Fruit fly (Drosophila melanogaster) whole organism, embryonic: ENCODE data around the gene CG32647.
A peak's percentile ranks its signal among the peaks of the same experiment; 100 is the strongest.

Experiments
- Atf-2 ChIP-seq: fragments of 200-800 bp; sonication (Bioruptor generic); optimal IDR thresholded peaks from 2 replicates; lab custom pipeline; 2016; ENCODE audit warnings: missing biosample characterization, missing genetic modification characterization
- Bdp1 ChIP-seq: fragments of 200-800 bp; sonication (Bioruptor generic); optimal IDR thresholded peaks from 3 replicates; lab custom pipeline; 2016; ENCODE audit warnings: missing biosample characterization, missing genetic modification characterization
- CG10321 ChIP-seq: fragments of 200-800 bp; sonication (Bioruptor generic); IDR thresholded peaks from 2 replicates; pipeline ENCODE4 v1.3.6; 2022; ENCODE audit warnings: missing biosample characterization, missing genetic modification characterization
- CG10565 ChIP-seq: fragments of 200-800 bp; sonication (Bioruptor generic); optimal IDR thresholded peaks from 3 replicates; lab custom pipeline; 2016; ENCODE audit warnings: missing biosample characterization, mild to moderate bottlenecking, missing genetic modification characterization
- CG11093 ChIP-seq: fragments of 200-800 bp; sonication (Bioruptor generic); IDR thresholded peaks from 3 replicates; pipeline ENCODE4 v1.3.6; 2022; ENCODE audit warnings: missing biosample characterization, missing genetic modification characterization
- CG11723 ChIP-seq: fragments of 200-800 bp; sonication (Bioruptor generic); optimal IDR thresholded peaks from 2 replicates; lab custom pipeline; 2017; ENCODE audit warnings: missing biosample characterization, mild to moderate bottlenecking, missing genetic modification characterization
- CG12071 ChIP-seq: fragments of 200-800 bp; sonication (Bioruptor generic); optimal IDR thresholded peaks from 3 replicates; lab custom pipeline; 2018; ENCODE audit warnings: missing biosample characterization, mild to moderate bottlenecking, missing genetic modification characterization
- CG13296 ChIP-seq: fragments of 200-800 bp; sonication (Bioruptor generic); optimal IDR thresholded peaks from 3 replicates; lab custom pipeline; 2018; ENCODE audit warnings: missing biosample characterization, mild to moderate bottlenecking, missing genetic modification characterization
- CG14441 ChIP-seq: fragments of 200-800 bp; sonication (Bioruptor generic); IDR thresholded peaks from 2 replicates; pipeline ENCODE4 v1.3.6; 2022; ENCODE audit warnings: missing biosample characterization, missing genetic modification characterization
- CG14965 ChIP-seq: fragments of 200-800 bp; sonication (Bioruptor generic); optimal IDR thresholded peaks from 2 replicates; lab custom pipeline; 2016; ENCODE audit warnings: missing biosample characterization, missing genetic modification characterization, borderline replicate concordance
- CG15011 ChIP-seq: fragments of 200-800 bp; sonication (Bioruptor generic); optimal IDR thresholded peaks from 3 replicates; lab custom pipeline; 2018; ENCODE audit warnings: missing biosample characterization, mild to moderate bottlenecking, missing genetic modification characterization
- CG18764 ChIP-seq: fragments of 200-800 bp; sonication (Bioruptor generic); optimal IDR thresholded peaks from 3 replicates; lab custom pipeline; 2016; ENCODE audit warnings: missing biosample characterization, missing genetic modification characterization
- CG2129 ChIP-seq: fragments of 200-800 bp; sonication (Bioruptor generic); IDR thresholded peaks from 2 replicates; pipeline ENCODE4 v1.3.6; 2022; ENCODE audit warnings: missing biosample characterization, missing genetic modification characterization; ENCODE audit not compliant: partially characterized antibody
- CG2712 ChIP-seq: fragments of 200-800 bp; optimal IDR thresholded peaks from 3 replicates; lab custom pipeline; 2019; ENCODE audit warnings: missing biosample characterization, mild to moderate bottlenecking, missing genetic modification characterization, moderate library complexity
- CG7745 ChIP-seq: fragments of 200-800 bp; sonication (Bioruptor generic); optimal IDR thresholded peaks from 2 replicates; lab custom pipeline; 2018; ENCODE audit warnings: missing biosample characterization, mild to moderate bottlenecking, missing genetic modification characterization, moderate library complexity
- CG8089 ChIP-seq: fragments of 200-800 bp; sonication (Bioruptor generic); optimal IDR thresholded peaks from 3 replicates; lab custom pipeline; 2016; ENCODE audit warnings: missing biosample characterization, missing genetic modification characterization
- D ChIP-seq, 2 experiments: fragments of 200-800 bp in 1 of 2; fragments of >200 bp in 1 of 2; sonication (Bioruptor generic) in 1 of 2; optimal IDR thresholded peaks; 2 replicates in 1 of 2; 3 replicates in 1 of 2; lab custom pipeline; 2017; ENCODE audit warnings: mild to moderate bottlenecking in 1 of 2, missing biosample characterization in 1 of 2, missing genetic modification characterization in 1 of 2, missing genetic modification reagents in 1 of 2
- Deaf1 ChIP-seq: fragments of 200-800 bp; optimal IDR thresholded peaks from 3 replicates; lab custom pipeline; 2019; ENCODE audit warnings: missing biosample characterization, mild to moderate bottlenecking, missing genetic modification characterization, moderate library complexity
- Dp ChIP-seq: fragments of 200-800 bp; sonication (Bioruptor generic); optimal IDR thresholded peaks from 2 replicates; lab custom pipeline; 2018; ENCODE audit warnings: missing biosample characterization, mild to moderate bottlenecking, missing genetic modification characterization, moderate library complexity
- Drgx ChIP-seq: fragments of 200-800 bp; sonication (Bioruptor generic); IDR thresholded peaks from 2 replicates; pipeline ENCODE4 v1.3.6; 2022; ENCODE audit warnings: missing biosample characterization, missing genetic modification characterization
- Fer3 ChIP-seq: fragments of 200-800 bp; sonication (Bioruptor generic); optimal IDR thresholded peaks from 2 replicates; lab custom pipeline; 2018; ENCODE audit warnings: missing biosample characterization, mild to moderate bottlenecking, missing genetic modification characterization, moderate library complexity
- HLHmδ ChIP-seq: fragments of 200-800 bp; sonication (Bioruptor generic); optimal IDR thresholded peaks from 2 replicates; lab custom pipeline; 2018; ENCODE audit warnings: missing biosample characterization, mild to moderate bottlenecking, missing genetic modification characterization, moderate library complexity
- HmgZ ChIP-seq: fragments of 200-800 bp; sonication (Bioruptor generic); optimal IDR thresholded peaks from 2 replicates; lab custom pipeline; 2018; ENCODE audit warnings: missing biosample characterization, mild to moderate bottlenecking, missing genetic modification characterization
- Hr3 ChIP-seq: fragments of 200-800 bp; sonication (Bioruptor generic); optimal IDR thresholded peaks from 3 replicates; lab custom pipeline; 2016; ENCODE audit warnings: missing biosample characterization, missing genetic modification characterization
- MTF-1 ChIP-seq: fragments of 200-800 bp; sonication (Bioruptor generic); optimal IDR thresholded peaks from 2 replicates; lab custom pipeline; 2018; ENCODE audit warnings: missing biosample characterization, mild to moderate bottlenecking, missing genetic modification characterization, borderline replicate concordance
- Side ChIP-seq: fragments of 200-800 bp; sonication (Bioruptor generic); optimal IDR thresholded peaks from 2 replicates; lab custom pipeline; 2016; ENCODE audit warnings: missing biosample characterization, missing genetic modification characterization
- Ssrp ChIP-seq: fragments of 200-800 bp; sonication (Bioruptor generic); optimal IDR thresholded peaks from 2 replicates; lab custom pipeline; 2018; ENCODE audit warnings: missing biosample characterization, mild to moderate bottlenecking, missing genetic modification characterization, moderate library complexity
- TFAM ChIP-seq: fragments of 200-800 bp; sonication (Bioruptor generic); optimal IDR thresholded peaks from 2 replicates; lab custom pipeline; 2017; ENCODE audit warnings: missing biosample characterization, missing genetic modification characterization, inconsistent platforms
- Tbp ChIP-seq: fragments of >200 bp; optimal IDR thresholded peaks from 2 replicates; lab custom pipeline; 2018; ENCODE audit warnings: missing biosample characterization, missing genetic modification characterization
- Usf ChIP-seq: fragments of 200-800 bp; sonication (Bioruptor generic); optimal IDR thresholded peaks from 2 replicates; lab custom pipeline; 2017; ENCODE audit warnings: missing genotype, missing biosample characterization, missing genetic modification characterization
- aop ChIP-seq: fragments of 200-800 bp; sonication (Bioruptor generic); IDR thresholded peaks from 2 replicates; pipeline ENCODE4 v1.3.6; 2022; ENCODE audit warnings: missing biosample characterization, missing genetic modification characterization
- chif ChIP-seq, 2 experiments: fragments of 200-800 bp; sonication (Bioruptor generic); optimal IDR thresholded peaks; 3 replicates each; lab custom pipeline; 2016; ENCODE audit warnings: missing biosample characterization in 2 of 2, missing genetic modification characterization in 2 of 2
- crp ChIP-seq, 2 experiments: fragments of 200-800 bp; sonication (Bioruptor generic); optimal IDR thresholded peaks; 2 replicates in 1 of 2; 3 replicates in 1 of 2; lab custom pipeline; 2017; ENCODE audit warnings: missing biosample characterization in 2 of 2, missing genetic modification characterization in 2 of 2, mild to moderate bottlenecking in 1 of 2, moderate library complexity in 1 of 2
- danr ChIP-seq: fragments of 200-800 bp; sonication (Bioruptor generic); IDR thresholded peaks from 2 replicates; pipeline ENCODE4 v1.3.6; 2022; ENCODE audit warnings: missing biosample characterization, missing genetic modification characterization
- dati ChIP-seq: fragments of 200-800 bp; sonication (Bioruptor generic); IDR thresholded peaks from 2 replicates; pipeline ENCODE4 v1.3.6; 2022; ENCODE audit warnings: missing biosample characterization, missing genetic modification characterization
- dmrt11E ChIP-seq: fragments of 200-800 bp; sonication (Bioruptor generic); optimal IDR thresholded peaks from 3 replicates; lab custom pipeline; 2018; ENCODE audit warnings: missing biosample characterization, mild to moderate bottlenecking, missing genetic modification characterization, moderate library complexity
- gcm2 ChIP-seq: fragments of 200-800 bp; sonication (Bioruptor generic); optimal IDR thresholded peaks from 2 replicates; lab custom pipeline; 2016; ENCODE audit warnings: missing biosample characterization, missing genetic modification characterization
- gt ChIP-seq: fragments of 200-800 bp; sonication (Bioruptor generic); IDR thresholded peaks from 2 replicates; pipeline ENCODE4 v1.3.6; 2022; ENCODE audit warnings: missing biosample characterization, missing genetic modification characterization
- h ChIP-seq: fragments of >200 bp; optimal IDR thresholded peaks from 2 replicates; lab custom pipeline; 2017
- nom ChIP-seq: fragments of 200-800 bp; sonication (Bioruptor generic); optimal IDR thresholded peaks from 2 replicates; lab custom pipeline; 2017; ENCODE audit warnings: missing biosample characterization, missing genetic modification characterization, mild to moderate bottlenecking, moderate library complexity, missing genetic modification reagents
- org-1 ChIP-seq: fragments of 200-800 bp; sonication (Bioruptor generic); optimal IDR thresholded peaks from 2 replicates; lab custom pipeline; 2017; ENCODE audit warnings: missing biosample characterization, missing genetic modification characterization
- prd ChIP-seq, 3 experiments: fragments of >200 bp in 2 of 3; fragments of 200-800 bp in 1 of 3; sonication (Bioruptor generic) in 1 of 3; optimal IDR thresholded peaks in 2 of 3; IDR thresholded peaks in 1 of 3; 2 replicates in 2 of 3; 3 replicates in 1 of 3; pipeline versions ENCODE4 v1.3.6 to Lab custom; 2017 to 2022; ENCODE audit warnings: missing biosample characterization in 1 of 3, missing genetic modification characterization in 1 of 3
- pzg ChIP-seq: fragments of 200-800 bp; sonication (Bioruptor generic); optimal IDR thresholded peaks from 3 replicates; lab custom pipeline; 2018; ENCODE audit warnings: missing biosample characterization, mild to moderate bottlenecking, missing genetic modification characterization, moderate library complexity
- scrt ChIP-seq: fragments of 200-800 bp; sonication (Bioruptor generic); optimal IDR thresholded peaks from 2 replicates; lab custom pipeline; 2018; ENCODE audit warnings: missing biosample characterization, mild to moderate bottlenecking, missing genetic modification characterization, moderate library complexity
- sd ChIP-seq: fragments of 200-800 bp; sonication (Bioruptor generic); optimal IDR thresholded peaks from 3 replicates; lab custom pipeline; 2018; ENCODE audit warnings: missing biosample characterization, mild to moderate bottlenecking, missing genetic modification characterization, moderate library complexity
- sens ChIP-seq: fragments of 200-800 bp; sonication (Bioruptor generic); peaks from one replicate; lab custom pipeline; 2016; ENCODE audit warnings: missing biosample characterization, missing genetic modification characterization
- vnd ChIP-seq: fragments of 200-800 bp; sonication (Bioruptor generic); IDR thresholded peaks from 3 replicates; pipeline ENCODE4 v1.3.6; 2022; ENCODE audit warnings: missing biosample characterization, missing genetic modification characterization; ENCODE audit not compliant: partially characterized antibody
- wek ChIP-seq: fragments of 200-800 bp; sonication (Bioruptor generic); optimal IDR thresholded peaks from 3 replicates; lab custom pipeline; 2018; ENCODE audit warnings: missing biosample characterization, mild to moderate bottlenecking, missing genetic modification characterization, moderate library complexity
- zfh1 ChIP-seq: fragments of 200-800 bp; sonication (Bioruptor generic); IDR thresholded peaks from 3 replicates; pipeline ENCODE4 v1.3.6; 2022; ENCODE audit warnings: missing biosample characterization, missing genetic modification characterization
- zfh2 ChIP-seq: fragments of 200-800 bp; sonication (Bioruptor generic); optimal IDR thresholded peaks from 2 replicates; lab custom pipeline; 2016; ENCODE audit warnings: missing biosample characterization, missing genetic modification characterization

Gene CG32647

DNA sequence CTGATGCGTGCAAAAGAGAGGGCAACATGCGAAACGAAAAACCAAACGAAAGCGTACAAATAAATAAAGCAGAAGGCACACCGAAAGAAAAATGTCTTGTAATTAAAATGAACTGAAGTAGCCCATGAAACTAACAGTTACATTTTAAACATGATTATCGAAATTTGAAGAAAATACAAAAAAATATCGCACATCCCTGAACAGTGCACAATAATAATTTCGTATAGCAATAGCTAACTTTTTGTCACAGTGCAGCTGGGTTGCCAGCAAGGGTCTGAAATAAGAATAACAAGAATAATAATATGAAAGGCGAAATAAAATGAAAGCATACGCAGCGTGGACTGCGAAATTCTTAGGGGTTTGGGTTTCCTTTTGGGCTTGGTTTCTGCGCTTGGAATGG is 32.6 kb downstream of the CG32647 start (continued):
- peak; percentile 99 for TF ChIP-seq CG15011 (GFP tag; lab: Kevin White, UChicago)
- TF ChIP-seq CG10565: peak; percentile 97
- TF ChIP-seq Deaf1 (tag; lab: Kevin White, UChicago): peak; percentile 88
- TF ChIP-seq CG13296 (GFP tag; lab: Kevin White, UChicago): peak; percentile 98
- no peak for TF ChIP-seq HLHmδ (GFP tag; lab: Kevin White, UChicago)
- peak; percentile 96 for TF ChIP-seq MTF-1
- peak; percentile 38 for TF ChIP-seq pzg (GFP tag; lab: Kevin White, UChicago)
- TF ChIP-seq CG11093 (GFP tag; lab: Robert Waterston, UW): peak; percentile 98
- TF ChIP-seq gcm2: peak; percentile 99
- no peak for TF ChIP-seq vnd (GFP tag; lab: Robert Waterston, UW)
- TF ChIP-seq CG14441 (GFP tag; lab: Robert Waterston, UW): peak; percentile 99
- TF ChIP-seq TFAM (GFP tag; lab: Kevin White, UChicago): peak; percentile 96
- TF ChIP-seq CG8089 (GFP tag; lab: Kevin White, UChicago): peak; percentile 99
- TF ChIP-seq Drgx (GFP tag; lab: Robert Waterston, UW): peak; percentile 99
- peak; percentile 91 for TF ChIP-seq sd (tag; lab: Kevin White, UChicago)
- TF ChIP-seq CG12071 (GFP tag; lab: Kevin White, UChicago): peak; percentile 99
- peak; percentile 98 for TF ChIP-seq scrt (GFP tag; lab: Kevin White, UChicago)
- no peak for TF ChIP-seq h (lab: Kevin White, UChicago)
- peak; percentile 97 for TF ChIP-seq gt (GFP tag; lab: Robert Waterston, UW)
- TF ChIP-seq aop (GFP tag; lab: Robert Waterston, UW): peak; percentile 93
- TF ChIP-seq prd (optimal IDR thresholded peaks at IDR 0.05; lab: Kevin White, UChicago): no peak
- TF ChIP-seq prd (GFP tag; IDR thresholded peaks at IDR 0.05; lab: Robert Waterston, UW): peak; percentile 100
- TF ChIP-seq Side (GFP tag; lab: Kevin White, UChicago): peak; percentile 99
- peak; percentile 87 for TF ChIP-seq CG7745 (tag; lab: Kevin White, UChicago)
- peak; percentile 99 for TF ChIP-seq dmrt11E (tag; lab: Kevin White, UChicago)
- TF ChIP-seq dati (GFP tag; lab: Robert Waterston, UW): peak; percentile 98
- peak; percentile 99 for TF ChIP-seq HmgZ (tag; lab: Kevin White, UChicago)
- TF ChIP-seq Ssrp (tag; lab: Kevin White, UChicago): peak; percentile 99
- peak; percentile 95 for TF ChIP-seq Bdp1 (GFP tag; lab: Kevin White, UChicago)
- TF ChIP-seq Usf (GFP tag; lab: Kevin White, UChicago): peak; percentile 95
- peak; percentile 100 for TF ChIP-seq sens (GFP tag; lab: Kevin White, UChicago)
- peak; percentile 98 for TF ChIP-seq danr (GFP tag; lab: Robert Waterston, UW)
- TF ChIP-seq Hr3 (GFP tag; lab: Kevin White, UChicago): peak; percentile 99
- no peak for TF ChIP-seq D (optimal IDR thresholded peaks at IDR 0.05; lab: Kevin White, UChicago)
- peak; percentile 99 for TF ChIP-seq D (GFP tag; optimal IDR thresholded peaks at IDR 0.05; lab: Kevin White, UChicago)
- TF ChIP-seq wek (GFP tag; lab: Kevin White, UChicago): peak; percentile 92
- TF ChIP-seq crp (GFP tag; optimal IDR thresholded peaks at IDR 0.05; lab: Kevin White, UChicago): peak; percentile 38 to 75
- TF ChIP-seq zfh1 (GFP tag; lab: Robert Waterston, UW): peak; percentile 99
- TF ChIP-seq Dp (GFP tag; lab: Kevin White, UChicago): peak; percentile 25
- peak; percentile 99 for TF ChIP-seq Fer3 (tag; lab: Kevin White, UChicago)
- no peak for TF ChIP-seq Tbp (GFP tag; lab: Kevin White, UChicago)
- TF ChIP-seq zfh2: peak; percentile 99
- TF ChIP-seq CG10321: peak; percentile 76
- TF ChIP-seq CG11723 (GFP tag; lab: Kevin White, UChicago): peak; percentile 99
- TF ChIP-seq nom (GFP tag; lab: Kevin White, UChicago): peak; percentile 99
- TF ChIP-seq chif (GFP tag; optimal IDR thresholded peaks at IDR 0.05; lab: Kevin White, UChicago): peak; percentile 99
- TF ChIP-seq Atf-2 (GFP tag; lab: Kevin White, UChicago): peak; percentile 99
- peak; percentile 98 for TF ChIP-seq org-1
- TF ChIP-seq CG18764 (GFP tag; lab: Kevin White, UChicago): peak; percentile 98
- TF ChIP-seq CG2129 (GFP tag; lab: Robert Waterston, UW): no peak
- peak; percentile 94 for TF ChIP-seq CG14965 (GFP tag; lab: Kevin White, UChicago)
- TF ChIP-seq CG2712 (tag; lab: Kevin White, UChicago): peak; percentile 99
